Worm (Caenorhabditis elegans) whole organism, L3 larva: ENCODE results near the gene nhr-63.
"Not testable (repeated sequence)": the region's sequence is repeated elsewhere in the genome, so short reads cannot be mapped to it uniquely, and the experiment has no call there.

Experiments used
- ceh-82 ChIP-seq: fragments of 150-350 bp; optimal IDR thresholded peaks from 2 replicates; lab custom pipeline; 2014; ENCODE audit warnings: missing biosample characterization, missing genetic modification characterization
- ceh-9 ChIP-seq: sonication (generic microtip); optimal IDR thresholded peaks from 2 replicates; lab custom pipeline; 2018; ENCODE audit warnings: missing biosample characterization, missing genetic modification characterization
- fkh-10 ChIP-seq: sonication (generic microtip); optimal IDR thresholded peaks from 2 replicates; lab custom pipeline; 2017; ENCODE audit warnings: missing biosample characterization, missing genetic modification reagents, missing genetic modification characterization
- lin-15B ChIP-seq: fragments of 150-350 bp; optimal IDR thresholded peaks from 2 replicates; lab custom pipeline; 2014; ENCODE audit warnings: missing biosample characterization, missing genetic modification characterization
- lin-39 ChIP-seq: fragments of 150-350 bp; optimal IDR thresholded peaks from 2 replicates; lab custom pipeline; 2018; ENCODE audit warnings: missing biosample characterization, missing genetic modification reagents, missing genetic modification characterization
- nhr-11 ChIP-seq: fragments of 150-350 bp; optimal IDR thresholded peaks from 2 replicates; lab custom pipeline; 2014; ENCODE audit warnings: missing biosample characterization, missing genetic modification characterization
- zag-1 ChIP-seq: fragments of 150-350 bp; optimal IDR thresholded peaks from 2 replicates; lab custom pipeline; 2014; ENCODE audit warnings: missing biosample characterization, missing genetic modification characterization
- ztf-11 ChIP-seq: fragments of 150-350 bp; optimal IDR thresholded peaks from 2 replicates; lab custom pipeline; 2014; ENCODE audit warnings: missing biosample characterization, missing genetic modification characterization

- not testable (repeated sequence) for TF ChIP-seq fkh-10 (GFP tag; lab: Kevin White, UChicago); ceh-9; nhr-11 (tag; lab: Kevin White, UChicago); lin-15B (tag; lab: Kevin White, UChicago); ceh-82; zag-1 (tag; lab: Kevin White, UChicago); ztf-11; lin-39
These were observed 39.7 kb downstream of the nhr-63 start, which contains the start of the genes his-2 and his-1 for ce11 chrV:16041925-16042742.
